Worm (Caenorhabditis elegans) whole organism, L3 larva: Measurements from ENCODE around the gene srx-93.

Experiments used
- R02D3.7 ChIP-seq: fragments of 150-350 bp; optimal IDR thresholded peaks from 2 replicates; lab custom pipeline; 2014; ENCODE audit warnings: missing biosample characterization, missing genetic modification characterization
- fkh-10 ChIP-seq: sonication (generic microtip); optimal IDR thresholded peaks from 2 replicates; lab custom pipeline; 2017; ENCODE audit warnings: missing biosample characterization, missing genetic modification reagents, missing genetic modification characterization
- jun-1 ChIP-seq: fragments of 150-350 bp; optimal IDR thresholded peaks from 2 replicates; lab custom pipeline; 2014; ENCODE audit warnings: missing biosample characterization, missing genetic modification reagents, missing genetic modification characterization
- snpc-4 ChIP-seq: fragments of 150-350 bp; optimal IDR thresholded peaks from 2 replicates; lab custom pipeline; 2014; ENCODE audit warnings: missing biosample characterization, missing genetic modification characterization

- TF ChIP-seq snpc-4 (tag; lab: Kevin White, UChicago) = no peak
- TF ChIP-seq fkh-10 = no peak
- TF ChIP-seq jun-1 (tag; lab: Kevin White, UChicago) = no peak
- TF ChIP-seq R02D3.7 (tag; lab: Kevin White, UChicago) = no peak
Measured at ce11 chrV:3578813-3579212, 41.7 kb downstream of the srx-93 start, which contains the start of gene pygl-1.
